Worm (Caenorhabditis elegans) whole organism, L4 larva: ENCODE data around the gene xtr-1.

Source experiments
- lin-13 ChIP-seq: fragments of 150-350 bp; optimal IDR thresholded peaks from 2 replicates; lab custom pipeline; 2014; ENCODE audit warnings: missing biosample characterization, missing genetic modification reagents, missing genetic modification characterization
- nhr-237 ChIP-seq: sonication (generic microtip); optimal IDR thresholded peaks from 2 replicates; lab custom pipeline; 2017; ENCODE audit warnings: missing biosample characterization, missing genetic modification characterization

ce11 chrX:11869260-11869659 is 16.7 kb downstream of the xtr-1 start, which contains the start of gene dot-1.2:
- TF ChIP-seq lin-13 (GFP tag; lab: Kevin White, UChicago) = no peak
- no peak for TF ChIP-seq nhr-237 (tag; lab: Kevin White, UChicago)
